Fruit fly (Drosophila melanogaster): ENCODE measurements around the gene Capr.
A peak's percentile ranks its signal among the peaks of the same experiment; 100 is the strongest.

Capr gene

DNA sequence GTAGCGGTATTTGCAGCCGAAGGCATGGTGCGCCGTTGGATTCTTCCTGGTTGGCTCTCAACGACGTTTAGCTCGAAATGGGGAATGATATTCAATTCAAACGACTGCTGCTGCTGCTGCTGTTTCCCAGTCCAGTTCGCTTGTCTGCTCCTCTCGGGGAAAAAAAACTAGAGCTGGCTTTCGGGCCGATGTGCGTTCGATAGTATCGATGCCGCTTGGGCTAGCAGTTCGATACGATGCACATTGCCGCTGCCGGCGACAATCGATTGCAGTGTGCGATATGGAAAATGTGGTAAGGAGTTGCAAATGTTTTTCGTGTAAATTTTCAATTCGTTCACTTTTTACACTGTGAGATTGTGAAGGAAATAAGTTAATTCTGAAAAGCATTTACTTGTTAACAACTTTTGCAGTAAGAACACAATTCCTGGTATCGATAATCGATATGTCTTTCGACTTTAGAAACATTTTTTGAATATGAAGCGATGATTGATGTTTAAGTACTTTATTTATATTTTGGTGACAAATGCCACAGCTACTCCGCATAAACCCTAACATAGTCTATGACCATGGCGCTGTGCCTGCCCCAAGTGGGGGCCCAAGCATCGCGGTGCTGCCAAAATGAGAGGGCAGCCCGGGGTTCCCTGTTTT lies at the start of gene Capr:
TSS of gene Capr (minus strand) at position 339 of the 648 bp plus-strand sequence.
- peak; percentile 43 for TF ChIP-seq Mnt (GFP tag; optimal IDR thresholded peaks at IDR 0.05)
- peak; percentile 31 for TF ChIP-seq Crg-1 (GFP tag; optimal IDR thresholded peaks at IDR 0.05)
- TF ChIP-seq CG7101 (tag; optimal IDR thresholded peaks at IDR 0.05), result peak; percentile 31
- TF ChIP-seq cnc (optimal IDR thresholded peaks at IDR 0.05), result no peak
- TF ChIP-seq CG33017 (tag; optimal IDR thresholded peaks at IDR 0.05), result peak; percentile 12
- TF ChIP-seq CG12768 (GFP tag; optimal IDR thresholded peaks at IDR 0.05), result peak; percentile 41
- TF ChIP-seq bab1 (GFP tag; optimal IDR thresholded peaks at IDR 0.05), result peak; percentile 47
- peak; percentile 61 for TF ChIP-seq Hr96 (GFP tag; optimal IDR thresholded peaks at IDR 0.05)
- peak; percentile 58 for TF ChIP-seq CG1620 (GFP tag; optimal IDR thresholded peaks at IDR 0.05)
- no peak for TF ChIP-seq CG5204 (GFP tag; optimal IDR thresholded peaks at IDR 0.05)
- TF ChIP-seq toe (GFP tag; optimal IDR thresholded peaks at IDR 0.05), result peak; percentile 24
- TF ChIP-seq cic (GFP tag; optimal IDR thresholded peaks at IDR 0.05), result peak; percentile 4
- TF ChIP-seq kay (GFP tag; ENCODE audit: borderline replicate concordance), result no peak
- TF ChIP-seq tj (GFP tag; optimal IDR thresholded peaks at IDR 0.05), result no peak
- peak; percentile 29 for TF ChIP-seq pad (GFP tag; optimal IDR thresholded peaks at IDR 0.05)
- TF ChIP-seq CG14711 (tag; optimal IDR thresholded peaks at IDR 0.05), result peak; percentile 1

dm6 chr3L:18698312-18698711 lies 25.2 kb upstream of the Capr start, which contains the start of gene Dic4:
Gene Dic4 (minus strand): TSS chr3L:18698412.
- no peak for TF ChIP-seq ovo (GFP tag; optimal IDR thresholded peaks at IDR 0.05)
- TF ChIP-seq CG7101 (tag; optimal IDR thresholded peaks at IDR 0.05), result no peak
- TF ChIP-seq kay (GFP tag; ENCODE audit: borderline replicate concordance), result no peak
- TF ChIP-seq CG7045 (GFP tag; optimal IDR thresholded peaks at IDR 0.05), result no peak
- no peak for TF ChIP-seq toe (GFP tag; optimal IDR thresholded peaks at IDR 0.05)
- TF ChIP-seq cnc (optimal IDR thresholded peaks at IDR 0.05), result no peak
- TF ChIP-seq Crg-1 (GFP tag; optimal IDR thresholded peaks at IDR 0.05), result no peak

DNA sequence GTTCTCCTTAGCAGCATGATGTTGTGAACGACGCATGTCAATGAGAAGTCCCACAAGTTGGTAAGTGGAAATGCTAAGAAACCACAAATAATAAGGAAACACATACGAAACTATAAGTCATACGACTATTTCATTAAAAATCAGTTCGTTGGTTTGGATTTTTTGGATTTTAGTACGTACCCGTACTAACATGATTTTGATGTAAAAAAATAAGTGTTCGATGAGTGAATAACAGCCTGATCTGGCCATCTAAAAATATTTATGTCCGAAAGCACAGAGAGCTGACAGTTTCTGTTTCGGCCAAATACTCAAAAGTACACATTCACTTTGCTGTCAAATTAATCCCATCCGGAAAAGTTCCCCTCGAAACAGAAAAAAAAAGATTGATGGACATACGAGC lies 20.8 kb upstream of the Capr start, which contains the start of gene CG6893:
TSS of gene CG6893 (plus strand) at position 301 of the 400 bp plus-strand sequence.
- TF ChIP-seq tj (GFP tag; optimal IDR thresholded peaks at IDR 0.05), result no peak
- TF ChIP-seq bab1 (GFP tag; optimal IDR thresholded peaks at IDR 0.05), result no peak
- TF ChIP-seq Crg-1 (GFP tag; optimal IDR thresholded peaks at IDR 0.05), result no peak
- no peak for TF ChIP-seq CG7045 (GFP tag; optimal IDR thresholded peaks at IDR 0.05)
- TF ChIP-seq ovo (GFP tag; optimal IDR thresholded peaks at IDR 0.05), result no peak
- TF ChIP-seq CG7101 (tag; optimal IDR thresholded peaks at IDR 0.05), result no peak
- TF ChIP-seq Mnt (GFP tag; optimal IDR thresholded peaks at IDR 0.05), result no peak
- no peak for TF ChIP-seq CG1620 (GFP tag; optimal IDR thresholded peaks at IDR 0.05)
- no peak for TF ChIP-seq CG12768 (GFP tag; optimal IDR thresholded peaks at IDR 0.05)
- no peak for TF ChIP-seq cic (GFP tag; optimal IDR thresholded peaks at IDR 0.05)
- TF ChIP-seq pad (GFP tag; optimal IDR thresholded peaks at IDR 0.05), result no peak

DNA sequence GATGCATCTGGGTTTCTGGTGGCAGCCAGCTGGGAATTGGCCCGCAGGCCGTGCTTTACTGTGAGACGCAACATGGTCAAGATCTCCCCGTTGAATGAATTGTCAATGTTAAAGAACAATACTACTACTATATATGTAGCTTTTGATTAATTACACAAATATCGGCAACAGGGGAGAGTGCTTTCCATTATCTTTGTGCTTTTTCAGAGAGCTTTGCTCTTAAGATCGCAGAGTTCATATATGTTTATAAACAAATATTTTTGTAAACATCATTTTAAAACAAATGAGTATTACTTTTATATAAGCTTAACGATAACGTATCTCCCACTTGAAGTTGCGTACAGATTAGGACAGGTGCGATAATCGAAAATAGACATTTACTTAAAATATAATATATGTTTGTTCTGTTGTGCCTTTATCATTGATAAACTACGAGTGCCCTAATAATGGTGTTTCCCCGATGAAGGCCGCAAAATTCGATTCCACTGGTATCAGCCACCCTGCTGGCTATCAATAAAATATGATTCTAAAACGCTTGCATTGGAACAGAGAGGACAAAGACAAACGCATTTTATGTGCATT lies 13.2 kb upstream of the Capr start, which contains the start of gene Cyp12c1:
TSS of gene Cyp12c1 (minus strand) at position 100 of the 582 bp plus-strand sequence.
- TF ChIP-seq Crg-1 (GFP tag; optimal IDR thresholded peaks at IDR 0.05) (no peak), Hr96 (GFP tag; optimal IDR thresholded peaks at IDR 0.05) (no peak), cic (GFP tag; optimal IDR thresholded peaks at IDR 0.05) (peak; percentile 78), kay (GFP tag; ENCODE audit: borderline replicate concordance) (no peak), ovo (GFP tag; optimal IDR thresholded peaks at IDR 0.05) (no peak), CG33017 (tag; optimal IDR thresholded peaks at IDR 0.05) (peak; percentile 20), CG14711 (tag; optimal IDR thresholded peaks at IDR 0.05) (no peak), CG1620 (GFP tag; optimal IDR thresholded peaks at IDR 0.05) (no peak), pad (GFP tag; optimal IDR thresholded peaks at IDR 0.05) (no peak), CG11617 (GFP tag; optimal IDR thresholded peaks at IDR 0.05) (no peak), CG5204 (GFP tag; optimal IDR thresholded peaks at IDR 0.05) (no peak), Mnt (GFP tag; optimal IDR thresholded peaks at IDR 0.05) (no peak), bab1 (GFP tag; optimal IDR thresholded peaks at IDR 0.05) (no peak), CG7045 (GFP tag; optimal IDR thresholded peaks at IDR 0.05) (no peak), cnc (optimal IDR thresholded peaks at IDR 0.05) (no peak), toe (GFP tag; optimal IDR thresholded peaks at IDR 0.05) (no peak), CG12768 (GFP tag; optimal IDR thresholded peaks at IDR 0.05) (no peak), CG7101 (tag; optimal IDR thresholded peaks at IDR 0.05) (peak; percentile 6), tj (GFP tag; optimal IDR thresholded peaks at IDR 0.05) (no peak), Clk (GFP tag; optimal IDR thresholded peaks at IDR 0.05) (no peak)

DNA sequence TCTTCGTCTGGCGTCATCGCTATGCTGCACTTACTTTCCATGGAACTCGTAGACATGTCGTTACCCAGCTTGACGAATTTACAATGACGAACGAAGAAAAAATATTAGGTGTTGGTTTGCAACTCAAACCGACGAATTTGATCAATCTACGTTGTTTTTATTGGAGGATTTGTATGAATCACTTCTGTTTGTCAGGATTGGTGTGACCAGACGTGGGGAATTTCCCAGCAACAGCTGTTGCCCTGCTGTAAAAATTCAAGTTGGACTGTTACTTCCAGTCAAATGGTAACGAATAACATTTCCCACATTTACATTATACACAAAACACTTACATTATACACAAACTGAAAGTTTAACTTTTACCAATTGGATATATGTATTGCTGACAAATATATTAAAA lies 10.7 kb upstream of the Capr start, which contains the start of gene Chmp1:
TSS of gene Chmp1 (minus strand) at position 216 of the 400 bp plus-strand sequence.
- peak; percentile 99 for TF ChIP-seq kay (GFP tag; ENCODE audit: borderline replicate concordance)
- peak; percentile 35 for TF ChIP-seq bab1 (GFP tag; optimal IDR thresholded peaks at IDR 0.05)
- TF ChIP-seq CG11617 (GFP tag; optimal IDR thresholded peaks at IDR 0.05), result no peak
- no peak for TF ChIP-seq CG14711 (tag; optimal IDR thresholded peaks at IDR 0.05)
- no peak for TF ChIP-seq cic (GFP tag; optimal IDR thresholded peaks at IDR 0.05)
- no peak for TF ChIP-seq Hr96 (GFP tag; optimal IDR thresholded peaks at IDR 0.05)
- TF ChIP-seq cnc (optimal IDR thresholded peaks at IDR 0.05), result no peak
- no peak for TF ChIP-seq toe (GFP tag; optimal IDR thresholded peaks at IDR 0.05)
- no peak for TF ChIP-seq ovo (GFP tag; optimal IDR thresholded peaks at IDR 0.05)
- no peak for TF ChIP-seq Clk (GFP tag; optimal IDR thresholded peaks at IDR 0.05)
- no peak for TF ChIP-seq CG33017 (tag; optimal IDR thresholded peaks at IDR 0.05)
- no peak for TF ChIP-seq CG7101 (tag; optimal IDR thresholded peaks at IDR 0.05)
- TF ChIP-seq tj (GFP tag; optimal IDR thresholded peaks at IDR 0.05), result no peak
- TF ChIP-seq CG5204 (GFP tag; optimal IDR thresholded peaks at IDR 0.05), result no peak
- TF ChIP-seq CG12768 (GFP tag; optimal IDR thresholded peaks at IDR 0.05), result no peak
- TF ChIP-seq CG1620 (GFP tag; optimal IDR thresholded peaks at IDR 0.05), result no peak
